Worm (Caenorhabditis elegans): ENCODE results near the gene rop-1.

DNA sequence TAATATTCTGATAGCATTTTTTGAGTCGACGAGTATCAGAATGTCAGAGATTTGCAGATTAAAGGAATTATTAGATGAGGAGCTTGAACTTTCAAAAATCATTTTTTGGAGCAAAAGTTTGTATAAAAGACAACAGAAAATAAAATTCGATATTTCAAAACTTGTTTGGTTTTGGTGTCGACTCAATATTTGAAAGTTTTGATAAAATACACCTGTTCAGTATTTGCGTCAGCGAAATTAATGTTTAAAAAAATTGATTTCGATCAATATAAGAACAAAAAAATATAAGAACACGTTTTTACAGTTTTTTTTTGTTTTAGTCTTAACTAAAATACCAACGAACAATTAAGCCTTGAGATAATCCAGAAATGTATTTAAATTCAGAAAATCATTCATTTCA lies 34.2 kb downstream of the rop-1 start, which contains the start of gene C12D8.13:
- TF ChIP-seq him-1 (tag; optimal IDR thresholded peaks at IDR 0.05) (no peak), dao-5 (tag; optimal IDR thresholded peaks at IDR 0.05) (no peak), W03F9.2 (tag; optimal IDR thresholded peaks at IDR 0.05) (no peak)
